Worm (Caenorhabditis elegans) whole organism, L4 larva: Measurements from ENCODE around the gene C18H9.6.

Experiments
- T20F7.1 ChIP-seq: fragments of 200-800 bp; sonication (Bioruptor generic); optimal IDR thresholded peaks from 2 replicates; lab custom pipeline; 2018; ENCODE audit warnings: mild to moderate bottlenecking, missing genetic modification characterization, missing compliant biosample characterization
- Y48G9A.11 ChIP-seq: fragments of 200-800 bp; sonication (Bioruptor generic); IDR thresholded peaks from 2 replicates; pipeline ENCODE4 v1.3.6; 2022; ENCODE audit warnings: missing genetic modification reagents, missing genetic modification characterization, missing compliant biosample characterization

DNA sequence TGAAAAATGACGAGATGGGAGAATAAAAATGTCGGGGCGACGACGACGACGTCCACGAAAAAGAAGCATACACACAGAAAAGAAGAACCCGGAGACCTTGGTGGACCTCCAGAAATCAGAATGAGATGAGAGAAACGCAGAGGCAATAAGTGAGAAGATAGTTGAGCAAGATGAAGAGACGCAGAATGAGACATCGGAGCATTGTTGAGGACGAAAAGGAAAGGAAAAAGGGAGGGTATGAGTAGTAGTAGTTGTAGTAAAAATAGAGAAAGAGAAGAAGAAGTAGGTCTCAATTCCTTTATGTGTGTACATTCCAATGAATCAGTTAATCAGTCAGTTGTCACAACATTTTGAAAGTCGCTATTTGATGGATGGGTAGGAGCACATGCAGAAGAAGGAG lies 27.9 kb upstream of the C18H9.6 start, which contains the start of gene T14B4.8:
- TF ChIP-seq Y48G9A.11 (GFP tag; lab: Robert Waterston, UW) (no peak), T20F7.1 (GFP tag; lab: Kevin White, UChicago) (no peak)
